Fruit fly (Drosophila melanogaster): Measurements from ENCODE around the gene dpp.

- no peak for TF ChIP-seq usp (GFP tag; optimal IDR thresholded peaks at IDR 0.05)
- TF ChIP-seq psq (optimal IDR thresholded peaks at IDR 0.05) = no peak
These were observed 10.6 kb downstream of the dpp start for dm6 chr2L:2438640-2439276.
